Fruit fly (Drosophila melanogaster) whole organism, embryonic: ENCODE measurements around the gene CG9150.

Experiments
- CG8089 ChIP-seq: fragments of 200-800 bp; sonication (Bioruptor generic); optimal IDR thresholded peaks from 3 replicates; lab custom pipeline; 2016; ENCODE audit warnings: missing biosample characterization, missing genetic modification characterization
- HLH3B ChIP-seq: fragments of 200-800 bp; sonication (Bioruptor generic); IDR thresholded peaks from 2 replicates; pipeline ENCODE4 v1.3.6; 2022; ENCODE audit warnings: missing biosample characterization, missing genetic modification characterization
- Rx ChIP-seq: fragments of 200-800 bp; sonication (Bioruptor generic); IDR thresholded peaks from 2 replicates; pipeline ENCODE4 v1.3.6; 2022; ENCODE audit warnings: missing biosample characterization, missing genetic modification characterization
- ab ChIP-seq: fragments of 200-800 bp; sonication (Bioruptor generic); optimal IDR thresholded peaks from 2 replicates; lab custom pipeline; 2016; ENCODE audit warnings: missing biosample characterization, missing genetic modification characterization
- fu2 ChIP-seq: fragments of 200-800 bp; sonication (Bioruptor generic); optimal IDR thresholded peaks from 2 replicates; lab custom pipeline; 2016; ENCODE audit warnings: missing biosample characterization, missing genetic modification characterization

- TF ChIP-seq ab (GFP tag; lab: Kevin White, UChicago), result no peak
- TF ChIP-seq fu2, result no peak
- TF ChIP-seq HLH3B (GFP tag; lab: Robert Waterston, UW), result no peak
- no peak for TF ChIP-seq Rx (GFP tag; lab: Robert Waterston, UW)
- TF ChIP-seq CG8089 (GFP tag; lab: Kevin White, UChicago), result no peak
These were observed 10.5 kb upstream of the CG9150 start for dm6 chr2L:6078757-6079351.
